Worm (Caenorhabditis elegans): ENCODE results near the gene str-136.

- TF ChIP-seq fkh-10 (GFP tag; optimal IDR thresholded peaks at IDR 0.05) (no peak), ama-1 (optimal IDR thresholded peaks at IDR 0.05) (no peak), elt-2 (tag; optimal IDR thresholded peaks at IDR 0.05) (no peak), ZK546.5 (tag; optimal IDR thresholded peaks at IDR 0.05) (no peak)
Observed at ce11 chrV:8266232-8266631, 12.5 kb downstream of the str-136 start, which contains the start of gene F21F8.5.

All from whole organism, L3 larva.